Worm (Caenorhabditis elegans) whole organism, L4/young adult: Measurements from ENCODE around the gene ZK131.11.

Experiments
- W03F9.2 ChIP-seq: fragments of 150-350 bp; optimal IDR thresholded peaks from 2 replicates; lab custom pipeline; 2014; ENCODE audit warnings: missing biosample characterization, missing genetic modification characterization
- dao-5 ChIP-seq: sonication (generic microtip); optimal IDR thresholded peaks from 2 replicates; lab custom pipeline; 2016; ENCODE audit warnings: missing genotype, missing genetic modification characterization, moderate library complexity, missing compliant biosample characterization
- him-1 ChIP-seq: sonication (generic microtip); optimal IDR thresholded peaks from 2 replicates; lab custom pipeline; 2016; ENCODE audit warnings: missing genotype, missing genetic modification reagents, missing genetic modification characterization, missing compliant biosample characterization

DNA sequence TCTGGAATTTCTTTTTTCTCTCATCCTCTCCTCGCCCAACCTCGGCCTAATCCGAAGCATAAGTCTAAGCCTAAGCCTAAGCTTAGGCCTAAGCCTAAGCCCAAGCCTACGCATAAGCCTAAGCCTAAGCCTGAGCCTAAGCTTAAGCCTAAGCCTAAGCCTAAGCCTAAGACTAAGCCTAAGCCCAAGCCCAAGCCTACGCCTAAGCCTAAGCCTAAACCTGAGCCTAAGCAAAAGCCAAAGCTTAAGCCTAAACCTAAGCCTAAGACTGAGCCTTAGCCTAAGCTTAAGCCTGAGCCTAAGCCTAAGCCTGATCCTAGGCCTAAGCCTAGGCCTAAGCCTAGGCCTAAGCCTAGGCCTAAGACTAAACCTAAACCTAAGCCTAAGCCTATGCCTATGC is 4.3 kb downstream of the ZK131.11 start:
- no peak for TF ChIP-seq dao-5 (tag; lab: Kevin White, UChicago)
- no peak for TF ChIP-seq him-1 (tag; lab: Kevin White, UChicago)
- TF ChIP-seq W03F9.2, result no peak
